Worm (Caenorhabditis elegans): ENCODE data around the gene atn-1.

Gene atn-1

DNA sequence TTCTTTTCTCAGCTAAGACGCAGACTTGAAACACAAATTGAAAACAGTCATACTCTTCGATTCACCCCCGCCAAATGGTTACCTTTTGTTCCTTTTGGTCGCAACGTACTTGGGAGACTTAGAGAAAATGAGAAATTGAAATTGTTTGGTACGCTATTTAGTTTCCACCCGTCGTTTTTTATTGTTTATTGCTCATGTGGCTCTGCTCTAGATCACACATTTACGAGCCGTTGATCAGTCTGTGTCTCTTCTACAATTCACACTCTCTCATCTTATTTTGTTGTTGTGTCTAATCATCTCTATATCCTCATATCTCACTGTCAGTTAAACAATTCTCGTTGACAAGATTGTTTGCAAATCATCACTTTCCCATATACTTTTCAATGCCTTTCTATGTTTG, 9.8 kb downstream of the atn-1 start (continued):
- no peak for TF ChIP-seq mef-2 (tag; optimal IDR thresholded peaks at IDR 0.05)
- peak; percentile 1 to 17 for TF ChIP-seq efl-1 (optimal IDR thresholded peaks at IDR 0.05)
- TF ChIP-seq efl-1 (GFP tag; optimal IDR thresholded peaks at IDR 0.05 in 1 of 2) = no peak
- TF ChIP-seq mdl-1 (tag; optimal IDR thresholded peaks at IDR 0.05) = no peak

DNA sequence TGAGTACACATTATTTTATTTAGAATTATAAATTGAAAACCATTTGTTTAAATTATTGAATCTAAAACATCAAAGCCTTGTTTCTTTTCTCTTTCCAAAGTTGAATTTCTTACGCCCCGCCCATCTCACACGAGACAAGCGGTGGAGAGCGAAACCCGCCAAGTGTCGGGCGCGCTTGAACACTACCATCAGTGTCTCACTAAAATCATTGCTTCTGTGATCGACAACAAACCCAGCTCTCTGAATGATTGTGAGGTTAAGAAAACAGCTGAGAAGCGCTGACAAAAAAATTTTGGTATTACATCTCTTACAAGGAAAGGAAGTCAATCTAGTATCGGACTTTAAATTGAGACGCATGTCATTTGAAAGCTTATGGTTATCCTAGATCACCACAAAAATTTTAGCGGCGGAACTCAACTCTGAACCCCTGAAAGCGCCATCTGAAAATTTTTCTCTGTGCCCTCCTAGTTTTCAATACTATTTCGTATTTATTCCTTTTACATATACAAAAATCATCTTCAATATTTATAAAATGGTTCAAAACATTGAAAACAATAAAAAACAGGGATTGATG, 12.9 kb downstream of the atn-1 start:
- TF ChIP-seq fkh-4 (tag; optimal IDR thresholded peaks at IDR 0.05; ENCODE audit: borderline replicate concordance) (no peak), egl-27 (tag; optimal IDR thresholded peaks at IDR 0.05) (no peak), zip-4 (GFP tag; optimal IDR thresholded peaks at IDR 0.05) (peak; percentile 74), ceh-88 (GFP tag; IDR thresholded peaks at IDR 0.05) (peak; percentile 60; the same call in 1 of the 2 replicates), swsn-7 (tag; optimal IDR thresholded peaks at IDR 0.05) (peak; percentile 87), tbx-2 (tag; optimal IDR thresholded peaks at IDR 0.05) (peak; percentile 71), C04F5.9 (tag; optimal IDR thresholded peaks at IDR 0.05) (peak; percentile 18), nhr-85 (tag) (peak; percentile 94), unc-86 (tag; optimal IDR thresholded peaks at IDR 0.05) (peak; percentile 13), nhr-84 (tag; optimal IDR thresholded peaks at IDR 0.05) (no peak), alr-1 (tag; optimal IDR thresholded peaks at IDR 0.05; ENCODE audit: borderline replicate concordance) (no peak), hlh-17 (GFP tag; optimal IDR thresholded peaks at IDR 0.05; ENCODE audit: borderline replicate concordance) (no peak), nhr-237 (tag; optimal IDR thresholded peaks at IDR 0.05) (no peak), fkh-10 (GFP tag; optimal IDR thresholded peaks at IDR 0.05) (no peak), fos-1 (tag; optimal IDR thresholded peaks at IDR 0.05) (peak; percentile 31), ceh-63 (GFP tag; optimal IDR thresholded peaks at IDR 0.05) (no peak), aly-2 (tag; optimal IDR thresholded peaks at IDR 0.05) (peak; percentile 16), nhr-76 (tag; optimal IDR thresholded peaks at IDR 0.05) (no peak), unc-62 (GFP tag; optimal IDR thresholded peaks at IDR 0.05) (no peak), unc-30 (tag; optimal IDR thresholded peaks at IDR 0.05) (no peak), sptf-1 (tag; optimal IDR thresholded peaks at IDR 0.05) (no peak), mdl-1 (tag; optimal IDR thresholded peaks at IDR 0.05) (peak in 1 of 2 experiments; percentile 45), vab-15 (tag; optimal IDR thresholded peaks at IDR 0.05) (no peak), elt-2 (tag; optimal IDR thresholded peaks at IDR 0.05) (peak; percentile 76), nhr-47 (tag; optimal IDR thresholded peaks at IDR 0.05) (peak; percentile 89), pag-3 (tag; optimal IDR thresholded peaks at IDR 0.05; ENCODE audit: borderline replicate concordance, insufficient read depth) (no peak), egl-13 (tag; optimal IDR thresholded peaks at IDR 0.05) (peak; percentile 41), nhr-90 (tag; optimal IDR thresholded peaks at IDR 0.05; ENCODE audit: poor library complexity) (peak; percentile 93), jun-1 (tag; optimal IDR thresholded peaks at IDR 0.05) (peak; percentile 21), grh-1 (GFP tag; IDR thresholded peaks at IDR 0.05) (peak; percentile 82), F16B12.6 (tag; optimal IDR thresholded peaks at IDR 0.05) (no peak), ztf-11 (tag; optimal IDR thresholded peaks at IDR 0.05) (peak in 1 of 2 experiments; percentile 14), zag-1 (tag; optimal IDR thresholded peaks at IDR 0.05) (no peak), ceh-90 (tag; optimal IDR thresholded peaks at IDR 0.05) (no peak), lin-14 (GFP tag; optimal IDR thresholded peaks at IDR 0.05) (peak; percentile 82), mep-1 (tag; optimal IDR thresholded peaks at IDR 0.05) (peak; percentile 61), nhr-28 (tag; optimal IDR thresholded peaks at IDR 0.05) (no peak), isw-1 (GFP tag; IDR thresholded peaks at IDR 0.05) (no peak), ama-1 (optimal IDR thresholded peaks at IDR 0.05) (peak; percentile 80), blmp-1 (tag; optimal IDR thresholded peaks at IDR 0.05) (no peak), lin-15B (tag; optimal IDR thresholded peaks at IDR 0.05) (peak; percentile 9), xbp-1 (tag; optimal IDR thresholded peaks at IDR 0.05) (peak; percentile 67), skn-1 (tag; optimal IDR thresholded peaks at IDR 0.05) (no peak), Y116A8C.19 (tag; optimal IDR thresholded peaks at IDR 0.05; ENCODE audit: borderline replicate concordance) (no peak), sup-37 (GFP tag; optimal IDR thresholded peaks at IDR 0.05) (peak; percentile 82), ets-5 (GFP tag; IDR thresholded peaks at IDR 0.05) (no peak), tlp-1 (tag; optimal IDR thresholded peaks at IDR 0.05) (no peak), aha-1 (tag; optimal IDR thresholded peaks at IDR 0.05) (no peak), mef-2 (tag; optimal IDR thresholded peaks at IDR 0.05) (no peak)
